Fruit fly (Drosophila melanogaster) whole organism, prepupa: ENCODE data around the gene CG3246.
A peak's percentile ranks its signal among the peaks of the same experiment; 100 is the strongest.

Source experiments
- Blimp-1 ChIP-seq: fragments of 200-800 bp; sonication (Bioruptor generic); optimal IDR thresholded peaks from 3 replicates; lab custom pipeline; 2017; ENCODE audit warnings: missing biosample characterization, missing genetic modification characterization, mild to moderate bottlenecking, moderate library complexity, missing genetic modification reagents
- CG11762 ChIP-seq: fragments of 200-800 bp; sonication (Bioruptor generic); optimal IDR thresholded peaks from 3 replicates; lab custom pipeline; 2016; ENCODE audit warnings: missing biosample characterization, missing genetic modification characterization; ENCODE audit not compliant: insufficient read depth
- CG11902 ChIP-seq: fragments of 200-800 bp; sonication (Bioruptor generic); optimal IDR thresholded peaks from 3 replicates; lab custom pipeline; 2016; ENCODE audit warnings: missing biosample characterization, missing genetic modification characterization
- CG15336 ChIP-seq: fragments of 200-800 bp; sonication (Bioruptor generic); IDR thresholded peaks from 2 replicates; pipeline ENCODE4 v1.3.6; 2022; ENCODE audit warnings: missing biosample characterization, missing genetic modification characterization
- CG16779 ChIP-seq: fragments of 200-800 bp; sonication (Bioruptor generic); optimal IDR thresholded peaks from 3 replicates; lab custom pipeline; 2017; ENCODE audit warnings: missing biosample characterization, mild to moderate bottlenecking, missing genetic modification characterization
- CG3032 ChIP-seq: fragments of 200-800 bp; optimal IDR thresholded peaks from 2 replicates; lab custom pipeline; 2019; ENCODE audit warnings: missing biosample characterization, mild to moderate bottlenecking, missing genetic modification characterization, moderate library complexity
- CG32006 ChIP-seq: fragments of 200-800 bp; sonication (Bioruptor generic); optimal IDR thresholded peaks from 3 replicates; lab custom pipeline; 2017; ENCODE audit warnings: missing biosample characterization, mild to moderate bottlenecking, missing genetic modification characterization
- CG34406 ChIP-seq: fragments of 200-800 bp; sonication (Bioruptor generic); optimal IDR thresholded peaks from 3 replicates; lab custom pipeline; 2016; ENCODE audit warnings: missing biosample characterization, missing genetic modification characterization
- CG4318 ChIP-seq: fragments of 200-800 bp; sonication (Bioruptor generic); optimal IDR thresholded peaks from 3 replicates; lab custom pipeline; 2017; ENCODE audit warnings: missing biosample characterization, mild to moderate bottlenecking, missing genetic modification characterization
- CG6163 ChIP-seq: fragments of 200-800 bp; sonication (Bioruptor generic); IDR thresholded peaks from 3 replicates; pipeline ENCODE4 v1.3.6; 2022; ENCODE audit warnings: missing biosample characterization, missing genetic modification characterization
- CG6276 ChIP-seq: fragments of 200-800 bp; sonication (Bioruptor generic); optimal IDR thresholded peaks from 2 replicates; lab custom pipeline; 2017; ENCODE audit warnings: missing biosample characterization, mild to moderate bottlenecking, missing genetic modification characterization
- CG6808 ChIP-seq: fragments of 200-800 bp; sonication (Bioruptor generic); optimal IDR thresholded peaks from 3 replicates; lab custom pipeline; 2017; ENCODE audit warnings: missing biosample characterization, missing genetic modification characterization, mild to moderate bottlenecking, moderate library complexity, missing genetic modification reagents
- CG6854 ChIP-seq: fragments of 200-800 bp; sonication (Bioruptor generic); optimal IDR thresholded peaks from 2 replicates; lab custom pipeline; 2017; ENCODE audit warnings: missing biosample characterization, mild to moderate bottlenecking, missing genetic modification characterization
- CG8119 ChIP-seq: fragments of 200-800 bp; sonication (Bioruptor generic); IDR thresholded peaks from 3 replicates; pipeline ENCODE4 v1.3.6; 2022; ENCODE audit warnings: missing biosample characterization, missing genetic modification characterization
- CG8319 ChIP-seq: fragments of 200-800 bp; sonication (Bioruptor generic); optimal IDR thresholded peaks from 3 replicates; lab custom pipeline; 2016; ENCODE audit warnings: missing biosample characterization, missing genetic modification characterization
- CG8632 ChIP-seq: fragments of 200-800 bp; sonication (Bioruptor generic); optimal IDR thresholded peaks from 3 replicates; lab custom pipeline; 2016; ENCODE audit warnings: missing biosample characterization, missing genetic modification characterization
- CG9139 ChIP-seq: fragments of 200-800 bp; sonication (Bioruptor generic); optimal IDR thresholded peaks from 3 replicates; lab custom pipeline; 2017; ENCODE audit warnings: missing biosample characterization, mild to moderate bottlenecking, missing genetic modification characterization
- Eip75B ChIP-seq: fragments of 200-800 bp; sonication (Bioruptor generic); optimal IDR thresholded peaks from 3 replicates; lab custom pipeline; 2016; ENCODE audit warnings: missing biosample characterization, missing genetic modification characterization
- Eip78C ChIP-seq: fragments of 200-800 bp; sonication (Bioruptor generic); peaks from one replicate; lab custom pipeline; 2016; ENCODE audit warnings: missing biosample characterization, missing genetic modification characterization
- Ets21C ChIP-seq: fragments of 200-800 bp; sonication (Bioruptor generic); optimal IDR thresholded peaks from 3 replicates; lab custom pipeline; 2016; ENCODE audit warnings: missing biosample characterization, missing genetic modification characterization
- Hr38 ChIP-seq: sonication (Bioruptor generic); optimal IDR thresholded peaks from 2 replicates; lab custom pipeline; 2016; ENCODE audit warnings: missing biosample characterization, missing genetic modification characterization
- Hr4 ChIP-seq: fragments of 200-800 bp; sonication (Bioruptor generic); optimal IDR thresholded peaks from 3 replicates; lab custom pipeline; 2016; ENCODE audit warnings: missing biosample characterization, missing genetic modification characterization
- Lpt ChIP-seq: fragments of 200-800 bp; sonication (Bioruptor generic); optimal IDR thresholded peaks from 3 replicates; lab custom pipeline; 2016; ENCODE audit warnings: missing biosample characterization, missing genetic modification characterization
- Met ChIP-seq: fragments of 200-800 bp; sonication (Bioruptor generic); optimal IDR thresholded peaks from 3 replicates; lab custom pipeline; 2016; ENCODE audit warnings: missing biosample characterization, missing genetic modification characterization
- OdsH ChIP-seq: fragments of 200-800 bp; sonication (Bioruptor generic); optimal IDR thresholded peaks from 3 replicates; lab custom pipeline; 2016; ENCODE audit warnings: missing biosample characterization, missing genetic modification characterization
- Sox102F ChIP-seq: fragments of 200-800 bp; sonication (Bioruptor generic); optimal IDR thresholded peaks from 2 replicates; lab custom pipeline; 2016; ENCODE audit warnings: missing biosample characterization, mild to moderate bottlenecking, missing genetic modification characterization
- Sox14 ChIP-seq: fragments of 200-800 bp; sonication (Bioruptor generic); optimal IDR thresholded peaks from 3 replicates; lab custom pipeline; 2016; ENCODE audit warnings: missing biosample characterization, missing genetic modification characterization
- Sox15 ChIP-seq: fragments of 200-800 bp; sonication (Bioruptor generic); optimal IDR thresholded peaks from 3 replicates; lab custom pipeline; 2016; ENCODE audit warnings: missing biosample characterization, missing genetic modification characterization
- achi ChIP-seq: fragments of 200-800 bp; sonication (Bioruptor generic); optimal IDR thresholded peaks from 3 replicates; lab custom pipeline; 2016; ENCODE audit warnings: missing biosample characterization, missing genetic modification characterization
- acj6 ChIP-seq: fragments of 200-800 bp; sonication (Bioruptor generic); optimal IDR thresholded peaks from 3 replicates; lab custom pipeline; 2016; ENCODE audit warnings: missing biosample characterization, missing genetic modification characterization
- dac ChIP-seq: fragments of 200-800 bp; sonication (Bioruptor generic); optimal IDR thresholded peaks from 2 replicates; lab custom pipeline; 2017; ENCODE audit warnings: missing biosample characterization, mild to moderate bottlenecking, missing genetic modification characterization
- dsx ChIP-seq: fragments of 200-800 bp; optimal IDR thresholded peaks from 3 replicates; lab custom pipeline; 2019; ENCODE audit warnings: missing biosample characterization, mild to moderate bottlenecking, missing genetic modification characterization, moderate library complexity; ENCODE audit not compliant: poor library complexity, severe bottlenecking
- eg ChIP-seq: fragments of 200-800 bp; sonication (Bioruptor generic); IDR thresholded peaks from 3 replicates; pipeline ENCODE4 v1.3.6; 2022; ENCODE audit warnings: missing biosample characterization, missing genetic modification characterization
- esn ChIP-seq: fragments of 200-800 bp; sonication (Bioruptor generic); optimal IDR thresholded peaks from 2 replicates; lab custom pipeline; 2016; ENCODE audit warnings: missing biosample characterization, mild to moderate bottlenecking, missing genetic modification characterization, moderate library complexity
- fd59A ChIP-seq: fragments of 200-800 bp; sonication (Bioruptor generic); optimal IDR thresholded peaks from 2 replicates; lab custom pipeline; 2017; ENCODE audit warnings: missing biosample characterization, mild to moderate bottlenecking, missing genetic modification characterization, missing genetic modification reagents
- fkh ChIP-seq: fragments of 200-800 bp; sonication (Bioruptor generic); optimal IDR thresholded peaks from 3 replicates; lab custom pipeline; 2017; ENCODE audit warnings: missing biosample characterization, mild to moderate bottlenecking, missing genetic modification characterization, moderate library complexity
- lz ChIP-seq: fragments of 200-800 bp; sonication (Bioruptor generic); optimal IDR thresholded peaks from 3 replicates; lab custom pipeline; 2016; ENCODE audit warnings: missing biosample characterization, missing genetic modification characterization
- net ChIP-seq: fragments of 200-800 bp; sonication (Bioruptor generic); optimal IDR thresholded peaks from 3 replicates; lab custom pipeline; 2016; ENCODE audit warnings: missing biosample characterization, missing genetic modification characterization
- pdm3 ChIP-seq: fragments of 200-800 bp; sonication (Bioruptor generic); optimal IDR thresholded peaks from 3 replicates; lab custom pipeline; 2016; ENCODE audit warnings: missing biosample characterization, missing genetic modification characterization
- spab ChIP-seq: fragments of 200-800 bp; sonication (Bioruptor generic); optimal IDR thresholded peaks from 2 replicates; lab custom pipeline; 2017; ENCODE audit warnings: missing biosample characterization, mild to moderate bottlenecking, missing genetic modification characterization, missing genetic modification reagents
- ss ChIP-seq, 2 experiments: fragments of 200-800 bp; sonication (Bioruptor generic); optimal IDR thresholded peaks; 2 replicates in 1 of 2; 3 replicates in 1 of 2; lab custom pipeline; 2017 to 2018; ENCODE audit warnings: mild to moderate bottlenecking in 2 of 2, missing biosample characterization in 2 of 2, missing genetic modification characterization in 2 of 2, moderate library complexity in 1 of 2
- svp ChIP-seq: fragments of 200-800 bp; sonication (Bioruptor generic); peaks from one replicate; lab custom pipeline; 2016; ENCODE audit warnings: missing biosample characterization, missing genetic modification characterization
- topi ChIP-seq: fragments of 200-800 bp; sonication (Bioruptor generic); optimal IDR thresholded peaks from 3 replicates; lab custom pipeline; 2016; ENCODE audit warnings: missing biosample characterization, missing genetic modification characterization
- vri ChIP-seq: fragments of 200-800 bp; sonication (Bioruptor generic); optimal IDR thresholded peaks from 3 replicates; lab custom pipeline; 2016; ENCODE audit warnings: missing biosample characterization, mild to moderate bottlenecking, missing genetic modification characterization

CG3246 gene

DNA sequence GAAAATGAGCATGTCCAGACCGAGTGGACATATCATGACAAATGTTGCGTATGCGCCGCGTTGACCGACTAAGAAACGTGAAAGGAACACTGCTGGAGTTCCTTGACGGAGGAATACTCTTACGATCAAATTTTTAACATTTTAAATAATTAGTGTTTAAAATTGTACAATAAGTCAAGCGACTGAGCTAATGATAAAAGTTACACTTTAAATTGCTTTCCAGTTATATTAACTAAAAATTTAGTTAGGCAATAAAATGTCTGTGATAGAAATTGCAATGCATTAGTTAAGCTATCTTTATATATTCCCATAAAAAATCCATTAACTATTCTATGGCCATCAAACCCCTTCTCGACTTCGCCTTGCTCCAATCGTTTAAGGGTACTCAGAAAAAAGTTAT lies 23.0 kb upstream of the CG3246 start:
- TF ChIP-seq CG8632 (GFP tag; lab: Kevin White, UChicago) (no peak), lz (GFP tag; lab: Kevin White, UChicago) (no peak), Lpt (no peak), Sox15 (GFP tag; lab: Kevin White, UChicago) (no peak), dsx (GFP tag; lab: Kevin White, UChicago) (no peak), Hr38 (GFP tag; lab: Kevin White, UChicago) (no peak), CG11762 (GFP tag; lab: Kevin White, UChicago) (no peak), Hr4 (GFP tag; lab: Kevin White, UChicago) (peak; percentile 26), CG6276 (GFP tag; lab: Kevin White, UChicago) (no peak), Ets21C (no peak), CG6854 (GFP tag; lab: Kevin White, UChicago) (no peak), CG3032 (no peak), svp (GFP tag; lab: Kevin White, UChicago) (peak; percentile 19), CG32006 (GFP tag; lab: Kevin White, UChicago) (peak; percentile 54), CG34406 (no peak), CG8119 (GFP tag; lab: Robert Waterston, UW) (peak; percentile 21; the same call in 1 of the 3 replicates), Met (GFP tag; lab: Kevin White, UChicago) (no peak), spab (GFP tag; lab: Kevin White, UChicago) (no peak), Sox102F (GFP tag; lab: Kevin White, UChicago) (no peak), CG15336 (GFP tag; lab: Robert Waterston, UW) (peak; percentile 28; the same call in 1 of the 2 replicates), ss (GFP tag; optimal IDR thresholded peaks at IDR 0.05; lab: Kevin White, UChicago) (no peak), CG6808 (GFP tag; lab: Kevin White, UChicago) (no peak), topi (GFP tag; lab: Kevin White, UChicago) (no peak), CG16779 (tag; lab: Kevin White, UChicago) (no peak), dac (GFP tag; lab: Kevin White, UChicago) (no peak), Blimp-1 (no peak), CG9139 (GFP tag; lab: Kevin White, UChicago) (no peak), Sox14 (GFP tag; lab: Kevin White, UChicago) (no peak), CG8319 (GFP tag; lab: Kevin White, UChicago) (no peak), Eip75B (GFP tag; lab: Kevin White, UChicago) (no peak), Eip78C (GFP tag; lab: Kevin White, UChicago) (peak; percentile 52), acj6 (no peak)

DNA sequence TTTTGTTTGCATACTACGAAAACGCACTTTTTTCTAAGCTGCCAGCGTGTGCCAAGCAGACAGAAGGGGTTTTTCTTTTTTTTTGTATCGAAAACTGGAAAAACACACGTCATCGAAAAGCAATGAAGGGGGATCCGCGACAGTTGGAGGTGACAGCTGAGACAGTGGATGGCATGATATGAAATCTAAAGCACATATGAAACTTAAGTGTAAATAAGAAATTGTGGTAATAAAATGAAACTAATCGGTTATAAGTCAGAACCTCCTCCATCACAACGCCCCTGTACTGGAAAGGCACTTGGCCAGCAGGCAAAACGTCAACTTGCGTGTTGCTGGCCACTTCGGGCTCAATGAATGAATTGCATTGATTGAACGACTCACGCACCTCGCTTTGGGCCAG lies 21.9 kb upstream of the CG3246 start:
- peak; percentile 57; the same call in 1 of the 3 replicates for TF ChIP-seq eg (GFP tag; lab: Robert Waterston, UW)
- TF ChIP-seq CG8119 (GFP tag; lab: Robert Waterston, UW) = 0 out of 3 replicates have a peak, but pooled peaks have one; percentile 30
- peak; percentile 28 for TF ChIP-seq CG32006 (GFP tag; lab: Kevin White, UChicago)
- no peak for TF ChIP-seq fd59A
- peak; percentile 3 for TF ChIP-seq CG6276 (GFP tag; lab: Kevin White, UChicago)
- TF ChIP-seq CG15336 (GFP tag; lab: Robert Waterston, UW) = peak; percentile 57; the same call in 1 of the 2 replicates
- no peak for TF ChIP-seq spab (GFP tag; lab: Kevin White, UChicago)

DNA sequence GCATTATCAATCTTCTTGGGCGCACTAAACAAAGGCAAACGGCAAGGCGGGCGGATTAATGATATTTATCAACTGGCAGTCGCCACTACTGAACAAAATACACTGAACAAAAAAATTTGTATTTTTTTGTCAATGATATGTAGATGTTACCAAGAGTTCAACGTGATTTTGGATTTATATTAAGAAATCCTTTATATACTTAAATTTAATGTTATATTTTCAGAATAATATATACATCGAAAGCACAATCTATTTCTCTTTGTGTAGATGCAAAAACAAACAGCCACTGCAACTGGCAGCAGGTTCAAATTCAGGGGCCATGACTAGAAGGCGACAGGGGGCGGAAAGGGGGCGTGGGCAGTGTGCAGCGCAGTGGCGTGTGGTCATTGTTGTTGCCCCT lies 21.0 kb upstream of the CG3246 start:
- TF ChIP-seq Blimp-1 (no peak), topi (GFP tag; lab: Kevin White, UChicago) (no peak), ss (GFP tag; optimal IDR thresholded peaks at IDR 0.05; lab: Kevin White, UChicago) (peak in 1 of 2 experiments; percentile 21), CG11902 (GFP tag; lab: Kevin White, UChicago) (no peak), CG4318 (peak; percentile 64), CG6854 (GFP tag; lab: Kevin White, UChicago) (no peak), CG32006 (GFP tag; lab: Kevin White, UChicago) (peak; percentile 83), CG15336 (GFP tag; lab: Robert Waterston, UW) (peak; percentile 93), eg (GFP tag; lab: Robert Waterston, UW) (peak; percentile 90), Sox14 (GFP tag; lab: Kevin White, UChicago) (peak; percentile 11), CG34406 (no peak), net (GFP tag; lab: Kevin White, UChicago) (peak; percentile 61), CG9139 (GFP tag; lab: Kevin White, UChicago) (peak; percentile 22), vri (GFP tag; lab: Kevin White, UChicago) (no peak), Eip78C (GFP tag; lab: Kevin White, UChicago) (peak; percentile 84), Hr38 (GFP tag; lab: Kevin White, UChicago) (no peak), fd59A (peak; percentile 28), esn (no peak), CG6163 (GFP tag; lab: Robert Waterston, UW) (peak; percentile 74), achi (peak; percentile 61), CG3032 (no peak), CG6808 (GFP tag; lab: Kevin White, UChicago) (peak; percentile 63), CG6276 (GFP tag; lab: Kevin White, UChicago) (peak; percentile 72), pdm3 (peak; percentile 36), fkh (GFP tag; lab: Kevin White, UChicago) (no peak), OdsH (GFP tag; lab: Kevin White, UChicago) (peak; percentile 59), Eip75B (GFP tag; lab: Kevin White, UChicago) (no peak), dsx (GFP tag; lab: Kevin White, UChicago) (peak; percentile 47)
